Fruit fly (Drosophila melanogaster): ENCODE data around the gene CG14302.

CG14302 gene

dm6 chr3R:18732381-18732780, at the start of gene CG14302:
TSS of gene CG14302 (plus strand) at chr3R:18732681.
- TF ChIP-seq CTCF (optimal IDR thresholded peaks at IDR 0.05) = no peak
- TF ChIP-seq CG8478 (optimal IDR thresholded peaks at IDR 0.05) = no peak

dm6 chr3R:18692619-18693018, 39.9 kb upstream of the CG14302 start, which contains the start of gene Muc91C:
TSS of gene Muc91C (minus strand) at chr3R:18692719.
- no peak for TF ChIP-seq CTCF (optimal IDR thresholded peaks at IDR 0.05)
- no peak for TF ChIP-seq CG8478 (optimal IDR thresholded peaks at IDR 0.05)

dm6 chr3R:18693611-18694010, 38.9 kb upstream of the CG14302 start, which contains the start of gene CG14300:
TSS of gene CG14300 (minus strand) at chr3R:18693711.
- TF ChIP-seq CTCF (optimal IDR thresholded peaks at IDR 0.05) (no peak), CG8478 (optimal IDR thresholded peaks at IDR 0.05) (no peak)

dm6 chr3R:18694952-18695351, 37.5 kb upstream of the CG14302 start, which contains the start of gene CG34282:
TSS of gene CG34282 (plus strand) at chr3R:18695252.
- TF ChIP-seq CTCF (optimal IDR thresholded peaks at IDR 0.05) = no peak
- no peak for TF ChIP-seq CG8478 (optimal IDR thresholded peaks at IDR 0.05)

dm6 chr3R:18698855-18699569, 33.5 kb upstream of the CG14302 start:
- no peak for TF ChIP-seq CTCF (optimal IDR thresholded peaks at IDR 0.05)
- no peak for TF ChIP-seq CG8478 (optimal IDR thresholded peaks at IDR 0.05)

dm6 chr3R:18703514-18703913, 29.0 kb upstream of the CG14302 start:
- TF ChIP-seq CTCF (optimal IDR thresholded peaks at IDR 0.05) (no peak), CG8478 (optimal IDR thresholded peaks at IDR 0.05) (no peak)

- TF ChIP-seq CTCF (optimal IDR thresholded peaks at IDR 0.05) = no peak
- no peak for TF ChIP-seq CG8478 (optimal IDR thresholded peaks at IDR 0.05)
Observed at dm6 chr3R:18705150-18705549, 27.3 kb upstream of the CG14302 start, which contains the start of the genes ChAT and VAChT. TSS of gene ChAT (plus strand) at chr3R:18705501. TSS of gene VAChT (plus strand) at chr3R:18705501.

- TF ChIP-seq CG8478 (optimal IDR thresholded peaks at IDR 0.05) = no peak
- TF ChIP-seq CTCF (optimal IDR thresholded peaks at IDR 0.05) = no peak
Observed at dm6 chr3R:18706289-18706688, 26.2 kb upstream of the CG14302 start.

dm6 chr3R:18707492-18707891, 25.0 kb upstream of the CG14302 start:
- TF ChIP-seq CTCF (optimal IDR thresholded peaks at IDR 0.05) (no peak), CG8478 (optimal IDR thresholded peaks at IDR 0.05) (no peak)

- TF ChIP-seq CG8478 (optimal IDR thresholded peaks at IDR 0.05) = no peak
- TF ChIP-seq CTCF (optimal IDR thresholded peaks at IDR 0.05) = no peak
Observed at dm6 chr3R:18719767-18720341, 12.6 kb upstream of the CG14302 start.

dm6 chr3R:18721368-18721767, 11.1 kb upstream of the CG14302 start:
- TF ChIP-seq CG8478 (optimal IDR thresholded peaks at IDR 0.05) (no peak), CTCF (optimal IDR thresholded peaks at IDR 0.05) (no peak)

- TF ChIP-seq CTCF (optimal IDR thresholded peaks at IDR 0.05) = no peak
- TF ChIP-seq CG8478 (optimal IDR thresholded peaks at IDR 0.05) = no peak
Observed at dm6 chr3R:18722490-18722889, 10.0 kb upstream of the CG14302 start, which contains the start of gene CG34283. TSS of gene CG34283 (minus strand) at chr3R:18722590.

dm6 chr3R:18726334-18726733, 6.1 kb upstream of the CG14302 start, which contains the start of gene CG7714:
TSS of gene CG7714 (minus strand) at chr3R:18726434.
- TF ChIP-seq CTCF (optimal IDR thresholded peaks at IDR 0.05) = no peak
- no peak for TF ChIP-seq CG8478 (optimal IDR thresholded peaks at IDR 0.05)

- TF ChIP-seq CG8478 (optimal IDR thresholded peaks at IDR 0.05) = no peak
- TF ChIP-seq CTCF (optimal IDR thresholded peaks at IDR 0.05) = no peak
Observed at dm6 chr3R:18728368-18728767, 4.1 kb upstream of the CG14302 start, which contains the start of gene CG7715. TSS of gene CG7715 (minus strand) at chr3R:18728468.

- no peak for TF ChIP-seq CTCF (optimal IDR thresholded peaks at IDR 0.05)
Observed at dm6 chr3R:18731241-18731640, 1.2 kb upstream of the CG14302 start.

- no peak for TF ChIP-seq CG8478 (optimal IDR thresholded peaks at IDR 0.05)
- no peak for TF ChIP-seq CTCF (optimal IDR thresholded peaks at IDR 0.05)
Observed at dm6 chr3R:18733580-18733979, 1.1 kb downstream of the CG14302 start.
